Fruit fly (Drosophila melanogaster): ENCODE data around the gene CG5157.

The CG5157 gene

DNA sequence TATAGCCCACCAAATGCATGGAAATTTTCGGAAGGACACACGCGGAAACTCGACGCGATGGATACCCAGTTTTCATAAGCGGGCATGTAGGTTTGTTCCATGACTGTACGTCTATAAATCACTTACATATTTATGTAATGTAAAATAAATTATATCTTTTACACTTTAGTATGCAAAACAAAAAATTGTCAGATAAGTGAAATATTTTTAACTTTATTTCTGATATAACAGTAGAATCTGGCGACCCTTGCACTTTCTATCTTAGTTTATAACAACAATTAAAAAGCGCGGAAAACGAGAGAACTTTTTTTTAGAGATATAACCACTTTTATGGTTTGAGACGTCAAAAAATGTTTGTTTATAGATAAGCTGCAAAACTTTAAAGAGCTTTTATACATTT, 40.1 kb upstream of the CG5157 start:
- TF ChIP-seq usp (GFP tag; optimal IDR thresholded peaks at IDR 0.05) (no peak), Rel (GFP tag; optimal IDR thresholded peaks at IDR 0.05) (no peak), Rel (tag; optimal IDR thresholded peaks at IDR 0.05) (no peak), pan (optimal IDR thresholded peaks at IDR 0.05) (no peak), Hr83 (GFP tag; optimal IDR thresholded peaks at IDR 0.05; ENCODE audit: poor library complexity, severe bottlenecking) (no peak), Hnf4 (GFP tag; optimal IDR thresholded peaks at IDR 0.05) (no peak), dsf (GFP tag; optimal IDR thresholded peaks at IDR 0.05; ENCODE audit: borderline replicate concordance) (no peak), dl (GFP tag; optimal IDR thresholded peaks at IDR 0.05; ENCODE audit: insufficient read depth in 1 of 2, partially characterized antibody in 2 of 2) (no peak), CrebA (GFP tag; optimal IDR thresholded peaks at IDR 0.05; ENCODE audit: borderline replicate concordance) (no peak), Jra (GFP tag; optimal IDR thresholded peaks at IDR 0.05) (no peak), CG32264 (GFP tag; optimal IDR thresholded peaks at IDR 0.05) (no peak), Abd-B (GFP tag; optimal IDR thresholded peaks at IDR 0.05) (no peak), Myc (optimal IDR thresholded peaks at IDR 0.05) (no peak), Sp1 (GFP tag; optimal IDR thresholded peaks at IDR 0.05) (no peak), ey (GFP tag; optimal IDR thresholded peaks at IDR 0.05) (no peak), HLH106 (tag; optimal IDR thresholded peaks at IDR 0.05) (no peak), sage (GFP tag; optimal IDR thresholded peaks at IDR 0.05) (no peak), psq (GFP tag; optimal IDR thresholded peaks at IDR 0.05) (no peak)

DNA sequence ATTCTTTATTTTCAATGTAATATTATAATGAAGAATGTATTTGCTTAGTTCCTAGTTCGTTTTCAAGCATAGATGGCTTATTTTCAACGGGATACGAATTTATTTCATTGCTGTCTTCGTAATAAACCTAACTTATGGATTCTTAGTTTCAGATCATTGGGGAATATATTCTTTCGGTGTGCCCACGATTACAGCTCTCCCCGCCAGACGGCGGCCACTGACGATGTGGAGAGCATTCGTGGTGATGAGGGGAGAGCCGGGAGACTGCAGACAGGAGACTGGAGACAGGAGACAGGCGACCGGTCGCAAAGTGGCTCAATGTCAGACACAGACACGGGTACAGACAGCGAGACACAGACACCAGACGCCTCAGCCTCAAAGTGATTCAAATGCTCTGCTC, 39.6 kb upstream of the CG5157 start:
- TF ChIP-seq pan (optimal IDR thresholded peaks at IDR 0.05): no peak
- TF ChIP-seq CG9705 (GFP tag; optimal IDR thresholded peaks at IDR 0.05): peak; percentile 40
- TF ChIP-seq psq (GFP tag; optimal IDR thresholded peaks at IDR 0.05): peak; percentile 61
- no peak for TF ChIP-seq sv (GFP tag; optimal IDR thresholded peaks at IDR 0.05)
- TF ChIP-seq foxo (GFP tag; optimal IDR thresholded peaks at IDR 0.05): peak in 1 of 2 experiments; percentile 61
- TF ChIP-seq GATAd (GFP tag; optimal IDR thresholded peaks at IDR 0.05): no peak
- TF ChIP-seq HLH106 (tag; optimal IDR thresholded peaks at IDR 0.05): peak; percentile 76
- TF ChIP-seq usp (GFP tag; optimal IDR thresholded peaks at IDR 0.05): no peak
- TF ChIP-seq Dfd (GFP tag; optimal IDR thresholded peaks at IDR 0.05): no peak
- no peak for TF ChIP-seq N (GFP tag; optimal IDR thresholded peaks at IDR 0.05)
- peak; percentile 45 for TF ChIP-seq ey (GFP tag; optimal IDR thresholded peaks at IDR 0.05)
- TF ChIP-seq Hr78 (GFP tag; optimal IDR thresholded peaks at IDR 0.05): no peak
- TF ChIP-seq Hr83 (GFP tag; optimal IDR thresholded peaks at IDR 0.05; ENCODE audit: poor library complexity, severe bottlenecking): peak; percentile 42
- peak in 1 of 2 experiments; percentile 22 for TF ChIP-seq dl (GFP tag; optimal IDR thresholded peaks at IDR 0.05; ENCODE audit: insufficient read depth in 1 of 2, partially characterized antibody in 2 of 2)
- TF ChIP-seq Sp1 (GFP tag; optimal IDR thresholded peaks at IDR 0.05): peak; percentile 72
- TF ChIP-seq OdsH (GFP tag; optimal IDR thresholded peaks at IDR 0.05): peak; percentile 62
- peak; percentile 22 for TF ChIP-seq brk (GFP tag; optimal IDR thresholded peaks at IDR 0.05)
- TF ChIP-seq Rel (GFP tag; optimal IDR thresholded peaks at IDR 0.05): no peak
- peak; percentile 17 for TF ChIP-seq Rel (tag; optimal IDR thresholded peaks at IDR 0.05)
- TF ChIP-seq Mio (GFP tag; optimal IDR thresholded peaks at IDR 0.05): no peak
- no peak for TF ChIP-seq Jra (GFP tag; optimal IDR thresholded peaks at IDR 0.05)
- peak; percentile 45 for TF ChIP-seq rgr (GFP tag; optimal IDR thresholded peaks at IDR 0.05)
- TF ChIP-seq lola (GFP tag; optimal IDR thresholded peaks at IDR 0.05): no peak
- TF ChIP-seq jim (GFP tag; optimal IDR thresholded peaks at IDR 0.05): no peak
- TF ChIP-seq tai (GFP tag; optimal IDR thresholded peaks at IDR 0.05): no peak
- TF ChIP-seq Dif (GFP tag; optimal IDR thresholded peaks at IDR 0.05; ENCODE audit: partially characterized antibody): peak; percentile 63
- TF ChIP-seq Myc (optimal IDR thresholded peaks at IDR 0.05): no peak
- TF ChIP-seq br (GFP tag; optimal IDR thresholded peaks at IDR 0.05): peak; percentile 36
- no peak for TF ChIP-seq CrebA (GFP tag; optimal IDR thresholded peaks at IDR 0.05; ENCODE audit: borderline replicate concordance)
- peak; percentile 15 for TF ChIP-seq dmrt93B (GFP tag; optimal IDR thresholded peaks at IDR 0.05)
- TF ChIP-seq sage (GFP tag; optimal IDR thresholded peaks at IDR 0.05): no peak
- peak; percentile 69 for TF ChIP-seq woc (GFP tag; optimal IDR thresholded peaks at IDR 0.05)
- TF ChIP-seq dsf (GFP tag; optimal IDR thresholded peaks at IDR 0.05; ENCODE audit: borderline replicate concordance): no peak
- TF ChIP-seq Hnf4 (GFP tag; optimal IDR thresholded peaks at IDR 0.05): no peak
- TF ChIP-seq Vsx2 (GFP tag; optimal IDR thresholded peaks at IDR 0.05; ENCODE audit: partially characterized antibody): peak; percentile 70
- peak; percentile 48 for TF ChIP-seq fru (GFP tag; optimal IDR thresholded peaks at IDR 0.05)
- no peak for TF ChIP-seq CG32264 (GFP tag; optimal IDR thresholded peaks at IDR 0.05)
- TF ChIP-seq h (GFP tag; optimal IDR thresholded peaks at IDR 0.05): peak; percentile 56
- TF ChIP-seq Abd-B (GFP tag; optimal IDR thresholded peaks at IDR 0.05): no peak
